Worm (Caenorhabditis elegans): ENCODE results near the gene fbxa-142.

fbxa-142 gene

ce11 chrV:16158391-16158790 lies 27.2 kb upstream of the fbxa-142 start, which contains the start of gene str-99:
Gene str-99 (minus strand): TSS chrV:16158491.
- TF ChIP-seq ztf-18 (tag; optimal IDR thresholded peaks at IDR 0.05) (no peak), him-1 (tag; optimal IDR thresholded peaks at IDR 0.05) (no peak), mel-28 (tag; optimal IDR thresholded peaks at IDR 0.05; ENCODE audit: borderline replicate concordance) (no peak), B0019.2 (GFP tag; conservative IDR thresholded peaks at IDR 0.05) (no peak), Y67H2A.10 (GFP tag; conservative IDR thresholded peaks at IDR 0.05) (no peak), D2030.7 (GFP tag; IDR thresholded peaks at IDR 0.05) (no peak), sea-2 (GFP tag; IDR thresholded peaks at IDR 0.05) (no peak), ceh-79 (tag; optimal IDR thresholded peaks at IDR 0.05) (no peak), snpc-1.3 (tag; optimal IDR thresholded peaks at IDR 0.05; ENCODE audit: insufficient read depth) (no peak), madf-3 (GFP tag; IDR thresholded peaks at IDR 0.05) (no peak), nhr-179 (tag; optimal IDR thresholded peaks at IDR 0.05) (no peak), nfya-1 (tag; optimal IDR thresholded peaks at IDR 0.05; ENCODE audit: borderline replicate concordance, insufficient read depth) (no peak), nhr-90 (tag; optimal IDR thresholded peaks at IDR 0.05) (no peak), ztf-6 (GFP tag; IDR thresholded peaks at IDR 0.05) (no peak), mes-4 (tag; optimal IDR thresholded peaks at IDR 0.05) (no peak), gei-17 (GFP tag; optimal IDR thresholded peaks at IDR 0.05) (no peak), K12H6.12 (tag; optimal IDR thresholded peaks at IDR 0.05) (no peak), Y56A3A.18 (GFP tag; IDR thresholded peaks at IDR 0.05) (no peak), cebp-2 (GFP tag; IDR thresholded peaks at IDR 0.05) (no peak)

ce11 chrV:16155111-16155510 lies 24.0 kb upstream of the fbxa-142 start, which contains the start of gene str-97:
Gene str-97 (minus strand): TSS chrV:16155211.
- TF ChIP-seq B0035.1 (tag; optimal IDR thresholded peaks at IDR 0.05) = no peak
- no peak for TF ChIP-seq mes-4 (tag; optimal IDR thresholded peaks at IDR 0.05)
- no peak for TF ChIP-seq F23B12.7 (tag; optimal IDR thresholded peaks at IDR 0.05; ENCODE audit: insufficient read depth)
- no peak for TF ChIP-seq nhr-120 (GFP tag; IDR thresholded peaks at IDR 0.05)
- TF ChIP-seq ceh-79 (tag; optimal IDR thresholded peaks at IDR 0.05) = no peak
- TF ChIP-seq aptf-2 (GFP tag; conservative IDR thresholded peaks at IDR 0.05) = no peak
- TF ChIP-seq lag-1 (GFP tag; IDR thresholded peaks at IDR 0.05) = no peak
- TF ChIP-seq ekl-4 (GFP tag; IDR thresholded peaks at IDR 0.05) = no peak
- TF ChIP-seq cebp-2 (GFP tag; IDR thresholded peaks at IDR 0.05) = no peak
- no peak for TF ChIP-seq K11D2.4 (GFP tag; IDR thresholded peaks at IDR 0.05)
- TF ChIP-seq tlf-1 (GFP tag; optimal IDR thresholded peaks at IDR 0.05) = no peak
- TF ChIP-seq nfyb-1 (GFP tag; IDR thresholded peaks at IDR 0.05) = no peak

DNA sequence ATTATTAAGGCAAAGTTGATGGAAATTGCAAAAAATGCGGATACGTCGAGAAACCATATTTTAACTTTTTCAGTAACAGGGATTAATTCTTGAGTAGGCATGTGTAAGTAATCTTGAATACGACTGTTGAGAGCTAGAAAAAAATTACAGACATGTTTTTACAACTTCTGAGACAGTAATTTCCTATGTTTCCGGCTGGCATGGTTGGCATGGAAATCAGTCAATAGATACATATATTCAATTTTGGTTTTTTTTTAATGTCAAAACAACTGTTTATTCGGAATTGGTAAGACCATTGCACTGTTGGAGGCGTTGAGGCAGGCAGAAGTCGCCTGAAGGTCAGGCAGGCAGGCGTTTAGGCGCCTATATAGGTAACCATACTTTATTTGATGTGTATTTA lies 22.2 kb upstream of the fbxa-142 start, which contains the start of gene str-254:
Gene str-254, minus strand, starts transcription at position 101 of the 400 bp plus-strand sequence.
- no peak for TF ChIP-seq ceh-40 (GFP tag; IDR thresholded peaks at IDR 0.05)
- TF ChIP-seq lir-1 (GFP tag; conservative IDR thresholded peaks at IDR 0.05) = no peak
- TF ChIP-seq ztf-3 (GFP tag; optimal IDR thresholded peaks at IDR 0.05) = no peak
- TF ChIP-seq madf-3 (GFP tag; IDR thresholded peaks at IDR 0.05) = no peak
- no peak for TF ChIP-seq lin-26 (GFP tag; IDR thresholded peaks at IDR 0.05)
- TF ChIP-seq mel-28 (tag; optimal IDR thresholded peaks at IDR 0.05; ENCODE audit: borderline replicate concordance) = no peak
- TF ChIP-seq pbrm-1 (GFP tag; IDR thresholded peaks at IDR 0.05) = no peak
- no peak for TF ChIP-seq B0261.1 (tag; optimal IDR thresholded peaks at IDR 0.05)
- TF ChIP-seq F10E7.11 (tag; optimal IDR thresholded peaks at IDR 0.05) = no peak

DNA sequence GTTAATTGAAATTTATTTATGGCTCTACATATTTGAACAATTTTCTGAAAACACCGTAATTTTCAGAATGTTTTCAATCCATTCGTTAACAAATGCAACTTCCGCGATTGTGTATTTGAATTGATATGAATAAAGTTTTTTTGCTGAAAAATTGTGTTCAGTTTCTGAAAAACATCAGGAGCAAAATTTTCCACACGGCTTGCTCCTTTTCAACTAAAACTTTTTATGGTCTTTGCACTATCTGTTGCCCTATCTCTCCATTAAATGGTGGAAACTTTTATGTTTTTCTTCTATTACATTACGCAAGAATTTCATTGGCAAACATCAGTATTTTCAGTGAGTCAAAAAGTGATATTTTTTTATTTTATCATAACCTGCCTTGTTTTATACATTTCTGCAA lies 17.7 kb upstream of the fbxa-142 start, which contains the start of gene F10A3.4:
Gene F10A3.4, plus strand, starts transcription at position 301 of the 400 bp plus-strand sequence.
- TF ChIP-seq ztf-25 (GFP tag; IDR thresholded peaks at IDR 0.05) = no peak
- no peak for TF ChIP-seq ceh-100 (GFP tag; IDR thresholded peaks at IDR 0.05)
- no peak for TF ChIP-seq ceh-27 (GFP tag; optimal IDR thresholded peaks at IDR 0.05)
- no peak for TF ChIP-seq B0261.1 (tag; optimal IDR thresholded peaks at IDR 0.05)
- TF ChIP-seq snpc-4 (GFP tag; optimal IDR thresholded peaks at IDR 0.05) = no peak
- no peak for TF ChIP-seq snpc-4 (tag; optimal IDR thresholded peaks at IDR 0.05)

Measured in whole organism, young adult.